Worm (Caenorhabditis elegans) whole organism, L2 larva: Measurements from ENCODE around the gene rod-1.

Experiments
- C34F6.9 ChIP-seq: fragments of 150-350 bp; optimal IDR thresholded peaks from 2 replicates; lab custom pipeline; 2014; ENCODE audit warnings: missing biosample characterization, missing genetic modification characterization
- F13H6.1 ChIP-seq: sonication (generic microtip); optimal IDR thresholded peaks from 2 replicates; lab custom pipeline; 2016; ENCODE audit warnings: missing genetic modification characterization, missing compliant biosample characterization
- R02D3.7 ChIP-seq: fragments of 150-350 bp; optimal IDR thresholded peaks from 2 replicates; lab custom pipeline; 2014; ENCODE audit warnings: missing biosample characterization, missing genetic modification characterization
- ZK546.5 ChIP-seq: sonication (generic microtip); optimal IDR thresholded peaks from 2 replicates; lab custom pipeline; 2017; ENCODE audit warnings: missing biosample characterization, missing genetic modification characterization
- alr-1 ChIP-seq: fragments of 150-350 bp; optimal IDR thresholded peaks from 2 replicates; lab custom pipeline; 2014; ENCODE audit warnings: missing biosample characterization, missing genetic modification characterization
- aly-2 ChIP-seq: fragments of 150-350 bp; optimal IDR thresholded peaks from 2 replicates; lab custom pipeline; 2014; ENCODE audit warnings: missing biosample characterization, missing genetic modification characterization
- ama-1 ChIP-seq: fragments of 150-350 bp; optimal IDR thresholded peaks from 2 replicates; lab custom pipeline; 2018; ENCODE audit warnings: inconsistent platforms
- blmp-1 ChIP-seq: sonication (generic microtip); optimal IDR thresholded peaks from 2 replicates; lab custom pipeline; 2017; ENCODE audit warnings: missing genetic modification characterization, mild to moderate bottlenecking, missing compliant biosample characterization, antibody characterized with exemption, moderate library complexity; ENCODE audit not compliant: insufficient read depth
- ceh-16 ChIP-seq: fragments of 150-350 bp; optimal IDR thresholded peaks from 2 replicates; lab custom pipeline; 2014; ENCODE audit warnings: missing biosample characterization, missing genetic modification characterization
- ceh-82 ChIP-seq: fragments of 150-350 bp; optimal IDR thresholded peaks from 2 replicates; lab custom pipeline; 2014; ENCODE audit warnings: missing biosample characterization, missing genetic modification characterization
- crh-2 ChIP-seq: sonication (generic microtip); optimal IDR thresholded peaks from 2 replicates; lab custom pipeline; 2017; ENCODE audit warnings: missing biosample characterization, missing genetic modification characterization
- dmd-4 ChIP-seq: sonication (generic microtip); optimal IDR thresholded peaks from 2 replicates; lab custom pipeline; 2017; ENCODE audit warnings: missing biosample characterization, missing genetic modification characterization
- egl-27 ChIP-seq: sonication (generic microtip); optimal IDR thresholded peaks from 3 replicates; lab custom pipeline; 2017; ENCODE audit warnings: missing biosample characterization, missing genetic modification reagents, missing genetic modification characterization
- elt-3 ChIP-seq: sonication (generic microtip); optimal IDR thresholded peaks from 2 replicates; lab custom pipeline; 2017; ENCODE audit warnings: missing biosample characterization, missing genetic modification characterization
- fos-1 ChIP-seq: fragments of 150-350 bp; optimal IDR thresholded peaks from 2 replicates; lab custom pipeline; 2014; ENCODE audit warnings: missing biosample characterization, missing genetic modification characterization
- gmeb-1 ChIP-seq: fragments of 150-350 bp; optimal IDR thresholded peaks from 2 replicates; lab custom pipeline; 2014; ENCODE audit warnings: missing biosample characterization, missing genetic modification characterization
- lin-11 ChIP-seq: fragments of 150-350 bp; sonication (generic microtip); optimal IDR thresholded peaks from 2 replicates; lab custom pipeline; 2014; ENCODE audit warnings: missing biosample characterization, missing genetic modification characterization, inconsistent platforms, mixed read lengths
- lin-13 ChIP-seq: fragments of 150-350 bp; optimal IDR thresholded peaks from 2 replicates; lab custom pipeline; 2014; ENCODE audit warnings: missing biosample characterization, missing genetic modification reagents, missing genetic modification characterization
- lin-39 ChIP-seq: fragments of 150-350 bp; optimal IDR thresholded peaks from 2 replicates; lab custom pipeline; 2014; ENCODE audit warnings: missing biosample characterization, missing genetic modification reagents, missing genetic modification characterization
- mbf-1 ChIP-seq: sonication (generic microtip); optimal IDR thresholded peaks from 2 replicates; lab custom pipeline; 2017; ENCODE audit warnings: missing biosample characterization, missing genetic modification characterization
- mdl-1 ChIP-seq, 2 experiments: fragments of 150-350 bp in 1 of 2; sonication (generic microtip) in 1 of 2; optimal IDR thresholded peaks; 2 replicates each; lab custom pipeline; 2017; ENCODE audit warnings: missing biosample characterization in 2 of 2, missing genetic modification characterization in 2 of 2
- nhr-10 ChIP-seq: sonication (generic microtip); optimal IDR thresholded peaks from 2 replicates; lab custom pipeline; 2017; ENCODE audit warnings: missing biosample characterization, missing genetic modification characterization
- nhr-11 ChIP-seq: fragments of 150-350 bp; optimal IDR thresholded peaks from 2 replicates; lab custom pipeline; 2014; ENCODE audit warnings: missing biosample characterization, missing genetic modification characterization
- nhr-12 ChIP-seq: fragments of 150-350 bp; optimal IDR thresholded peaks from 2 replicates; lab custom pipeline; 2014; ENCODE audit warnings: missing biosample characterization, missing genetic modification characterization
- nhr-129 ChIP-seq: fragments of 150-350 bp; optimal IDR thresholded peaks from 2 replicates; lab custom pipeline; 2014; ENCODE audit warnings: missing biosample characterization, missing genetic modification characterization
- nhr-21 ChIP-seq: fragments of 150-350 bp; optimal IDR thresholded peaks from 2 replicates; lab custom pipeline; 2014; ENCODE audit warnings: missing biosample characterization, missing genetic modification characterization
- nhr-23 ChIP-seq: fragments of 150-350 bp; optimal IDR thresholded peaks from 2 replicates; lab custom pipeline; 2014; ENCODE audit warnings: missing biosample characterization, missing genetic modification reagents, missing genetic modification characterization
- nhr-237 ChIP-seq: fragments of 150-350 bp; optimal IDR thresholded peaks from 2 replicates; lab custom pipeline; 2014; ENCODE audit warnings: missing biosample characterization, missing genetic modification characterization
- nhr-25 ChIP-seq: fragments of 150-350 bp; sonication (generic microtip); optimal IDR thresholded peaks from 3 replicates; lab custom pipeline; 2014; ENCODE audit warnings: missing biosample characterization, missing genetic modification characterization
- nhr-6 ChIP-seq: fragments of 150-350 bp; optimal IDR thresholded peaks from 2 replicates; lab custom pipeline; 2014; ENCODE audit warnings: missing biosample characterization, missing genetic modification characterization
- nhr-77 ChIP-seq: fragments of 150-350 bp; optimal IDR thresholded peaks from 2 replicates; lab custom pipeline; 2014; ENCODE audit warnings: missing biosample characterization, missing genetic modification characterization
- peb-1 ChIP-seq: fragments of 150-350 bp; optimal IDR thresholded peaks from 2 replicates; lab custom pipeline; 2014; ENCODE audit warnings: missing biosample characterization, missing genetic modification characterization
- sem-4 ChIP-seq: fragments of 150-350 bp; optimal IDR thresholded peaks from 2 replicates; lab custom pipeline; 2014; ENCODE audit warnings: missing biosample characterization, missing genetic modification reagents, missing genetic modification characterization
- skn-1 ChIP-seq: sonication (generic microtip); optimal IDR thresholded peaks from 2 replicates; lab custom pipeline; 2017; ENCODE audit warnings: missing biosample characterization, missing genetic modification characterization
- sma-3 ChIP-seq: sonication (generic microtip); optimal IDR thresholded peaks from 2 replicates; lab custom pipeline; 2016; ENCODE audit warnings: missing genetic modification reagents, missing genetic modification characterization, missing compliant biosample characterization
- sma-9 ChIP-seq, 2 experiments: fragments of 150-350 bp in 1 of 2; sonication (generic microtip) in 1 of 2; optimal IDR thresholded peaks; 2 replicates each; lab custom pipeline; 2014 to 2016; ENCODE audit warnings: missing genetic modification characterization in 2 of 2, mild to moderate bottlenecking in 1 of 2, missing biosample characterization in 1 of 2, missing compliant biosample characterization in 1 of 2, missing genetic modification reagents in 1 of 2, moderate library complexity in 1 of 2
- snpc-4 ChIP-seq: fragments of 150-350 bp; optimal IDR thresholded peaks from 2 replicates; lab custom pipeline; 2014; ENCODE audit warnings: missing biosample characterization, missing genetic modification characterization
- unc-39 ChIP-seq: fragments of 150-350 bp; optimal IDR thresholded peaks from 2 replicates; lab custom pipeline; 2014; ENCODE audit warnings: missing biosample characterization, missing genetic modification characterization
- unc-55 ChIP-seq: fragments of 150-350 bp; sonication (generic microtip); optimal IDR thresholded peaks from 3 replicates; lab custom pipeline; 2014; ENCODE audit warnings: missing biosample characterization, missing genetic modification reagents, missing genetic modification characterization
- unc-62 ChIP-seq: fragments of 150-350 bp; optimal IDR thresholded peaks from 2 replicates; lab custom pipeline; 2014; ENCODE audit warnings: missing biosample characterization, missing genetic modification reagents, missing genetic modification characterization
- zag-1 ChIP-seq: fragments of 150-350 bp; optimal IDR thresholded peaks from 2 replicates; lab custom pipeline; 2014; ENCODE audit warnings: missing biosample characterization, missing genetic modification characterization
- ztf-1 ChIP-seq: fragments of 200-800 bp; sonication (Bioruptor generic); conservative IDR thresholded peaks from 2 replicates; pipeline ENCODE4 v1.3.6; 2022; ENCODE audit warnings: missing genetic modification characterization, missing compliant biosample characterization
- ztf-4 ChIP-seq: fragments of 150-350 bp; optimal IDR thresholded peaks from 2 replicates; lab custom pipeline; 2014; ENCODE audit warnings: missing biosample characterization, missing genetic modification characterization

Gene rod-1

ce11 chrIV:7499302-7499701 lies 21.1 kb downstream of the rod-1 start:
- TF ChIP-seq skn-1 (tag; lab: Kevin White, UChicago) (no peak), snpc-4 (tag; lab: Kevin White, UChicago) (peak; percentile 67)

ce11 chrIV:7500924-7501323 lies 22.7 kb downstream of the rod-1 start:
- no peak for TF ChIP-seq zag-1 (tag; lab: Kevin White, UChicago)
- no peak for TF ChIP-seq nhr-25
- no peak for TF ChIP-seq gmeb-1 (tag; lab: Kevin White, UChicago)
- TF ChIP-seq nhr-12 (tag; lab: Kevin White, UChicago) = no peak
- TF ChIP-seq unc-62 (GFP tag; lab: Kevin White, UChicago) = no peak
- TF ChIP-seq sma-3 (GFP tag; lab: Kevin White, UChicago) = no peak
- TF ChIP-seq F13H6.1 (tag; lab: Kevin White, UChicago) = no peak
- TF ChIP-seq nhr-6 (tag; lab: Kevin White, UChicago) = no peak
- TF ChIP-seq nhr-77 (tag; lab: Kevin White, UChicago) = no peak
- TF ChIP-seq blmp-1 (tag; lab: Kevin White, UChicago) = no peak
- TF ChIP-seq nhr-10 (tag; lab: Kevin White, UChicago) = no peak
- no peak for TF ChIP-seq C34F6.9
- TF ChIP-seq mbf-1 (tag; lab: Kevin White, UChicago) = no peak
- TF ChIP-seq egl-27 (tag; lab: Kevin White, UChicago) = no peak
- no peak for TF ChIP-seq elt-3 (tag; lab: Kevin White, UChicago)
- no peak for TF ChIP-seq alr-1 (tag; lab: Kevin White, UChicago)
- TF ChIP-seq unc-39 = no peak
- no peak for TF ChIP-seq lin-11 (tag; lab: Kevin White, UChicago)
- TF ChIP-seq nhr-23 (tag; lab: Kevin White, UChicago) = no peak
- TF ChIP-seq nhr-11 (tag; lab: Kevin White, UChicago) = no peak

- TF ChIP-seq ztf-1 (GFP tag; lab: Robert Waterston, UW) (no peak), unc-62 (GFP tag; lab: Kevin White, UChicago) (no peak), mbf-1 (tag; lab: Kevin White, UChicago) (no peak), ama-1 (no peak), mdl-1 (tag; optimal IDR thresholded peaks at IDR 0.05; lab: Kevin White, UChicago) (no peak), sma-9 (GFP tag; optimal IDR thresholded peaks at IDR 0.05; lab: Kevin White, UChicago) (no peak), sma-9 (tag; optimal IDR thresholded peaks at IDR 0.05; lab: Kevin White, UChicago) (no peak)
Observed at ce11 chrIV:7501337-7501736, 23.1 kb downstream of the rod-1 start, which contains the start of gene F55G1.15. Gene F55G1.15 (minus strand): TSS chrIV:7501437.

ce11 chrIV:7503322-7503721 lies 25.1 kb downstream of the rod-1 start, which contains the start of gene glt-6:
Gene glt-6 (plus strand): TSS chrIV:7503622.
- TF ChIP-seq alr-1 (tag; lab: Kevin White, UChicago) (no peak), nhr-21 (no peak), ceh-82 (tag; lab: Kevin White, UChicago) (no peak), ceh-16 (tag; lab: Kevin White, UChicago) (no peak), dmd-4 (no peak), nhr-23 (tag; lab: Kevin White, UChicago) (no peak)

- TF ChIP-seq crh-2 (no peak), nhr-11 (tag; lab: Kevin White, UChicago) (no peak), lin-39 (no peak), nhr-237 (no peak), nhr-10 (tag; lab: Kevin White, UChicago) (no peak), lin-13 (GFP tag; lab: Kevin White, UChicago) (peak; percentile 13), nhr-12 (tag; lab: Kevin White, UChicago) (no peak), unc-55 (GFP tag; lab: Kevin White, UChicago) (no peak), fos-1 (peak; percentile 14), ztf-4 (tag; lab: Kevin White, UChicago) (peak; percentile 12), sem-4 (tag; lab: Kevin White, UChicago) (no peak), aly-2 (tag; lab: Kevin White, UChicago) (no peak), alr-1 (tag; lab: Kevin White, UChicago) (no peak), elt-3 (tag; lab: Kevin White, UChicago) (no peak), nhr-6 (tag; lab: Kevin White, UChicago) (peak; percentile 53), sma-3 (GFP tag; lab: Kevin White, UChicago) (peak; percentile 30), R02D3.7 (tag; lab: Kevin White, UChicago) (no peak), C34F6.9 (no peak), nhr-129 (tag; lab: Kevin White, UChicago) (peak; percentile 74), nhr-23 (tag; lab: Kevin White, UChicago) (no peak), unc-62 (GFP tag; lab: Kevin White, UChicago) (no peak), gmeb-1 (tag; lab: Kevin White, UChicago) (no peak), nhr-77 (tag; lab: Kevin White, UChicago) (no peak), unc-39 (no peak), peb-1 (no peak), lin-11 (tag; lab: Kevin White, UChicago) (no peak), zag-1 (tag; lab: Kevin White, UChicago) (no peak), ZK546.5 (tag; lab: Kevin White, UChicago) (no peak)
Observed at ce11 chrIV:7505866-7506488, 27.7 kb downstream of the rod-1 start.
